Worm (Caenorhabditis elegans) whole organism, L2 larva: ENCODE results near the gene D1014.13.

Experiments
- C34F6.9 ChIP-seq: fragments of 150-350 bp; optimal IDR thresholded peaks from 2 replicates; lab custom pipeline; 2014; ENCODE audit warnings: missing biosample characterization, missing genetic modification characterization
- F13H6.1 ChIP-seq: sonication (generic microtip); optimal IDR thresholded peaks from 2 replicates; lab custom pipeline; 2016; ENCODE audit warnings: missing genetic modification characterization, missing compliant biosample characterization
- R02D3.7 ChIP-seq: fragments of 150-350 bp; optimal IDR thresholded peaks from 2 replicates; lab custom pipeline; 2014; ENCODE audit warnings: missing biosample characterization, missing genetic modification characterization
- Y55F3AM.14 ChIP-seq: fragments of 200-800 bp; sonication (Bioruptor generic); optimal IDR thresholded peaks from 2 replicates; lab custom pipeline; 2018; ENCODE audit warnings: mild to moderate bottlenecking, missing genetic modification characterization, missing compliant biosample characterization
- ZK546.5 ChIP-seq: sonication (generic microtip); optimal IDR thresholded peaks from 2 replicates; lab custom pipeline; 2017; ENCODE audit warnings: missing biosample characterization, missing genetic modification characterization
- alr-1 ChIP-seq: fragments of 150-350 bp; optimal IDR thresholded peaks from 2 replicates; lab custom pipeline; 2014; ENCODE audit warnings: missing biosample characterization, missing genetic modification characterization
- aly-2 ChIP-seq: fragments of 150-350 bp; optimal IDR thresholded peaks from 2 replicates; lab custom pipeline; 2014; ENCODE audit warnings: missing biosample characterization, missing genetic modification characterization
- ama-1 ChIP-seq: fragments of 150-350 bp; optimal IDR thresholded peaks from 2 replicates; lab custom pipeline; 2018; ENCODE audit warnings: inconsistent platforms
- blmp-1 ChIP-seq: sonication (generic microtip); optimal IDR thresholded peaks from 2 replicates; lab custom pipeline; 2017; ENCODE audit warnings: missing genetic modification characterization, mild to moderate bottlenecking, missing compliant biosample characterization, antibody characterized with exemption, moderate library complexity; ENCODE audit not compliant: insufficient read depth
- ceh-16 ChIP-seq: fragments of 150-350 bp; optimal IDR thresholded peaks from 2 replicates; lab custom pipeline; 2014; ENCODE audit warnings: missing biosample characterization, missing genetic modification characterization
- crh-2 ChIP-seq: sonication (generic microtip); optimal IDR thresholded peaks from 2 replicates; lab custom pipeline; 2017; ENCODE audit warnings: missing biosample characterization, missing genetic modification characterization
- egl-27 ChIP-seq: sonication (generic microtip); optimal IDR thresholded peaks from 3 replicates; lab custom pipeline; 2017; ENCODE audit warnings: missing biosample characterization, missing genetic modification reagents, missing genetic modification characterization
- elt-3 ChIP-seq: sonication (generic microtip); optimal IDR thresholded peaks from 2 replicates; lab custom pipeline; 2017; ENCODE audit warnings: missing biosample characterization, missing genetic modification characterization
- fos-1 ChIP-seq: fragments of 150-350 bp; optimal IDR thresholded peaks from 2 replicates; lab custom pipeline; 2014; ENCODE audit warnings: missing biosample characterization, missing genetic modification characterization
- gmeb-1 ChIP-seq: fragments of 150-350 bp; optimal IDR thresholded peaks from 2 replicates; lab custom pipeline; 2014; ENCODE audit warnings: missing biosample characterization, missing genetic modification characterization
- lin-11 ChIP-seq: fragments of 150-350 bp; sonication (generic microtip); optimal IDR thresholded peaks from 2 replicates; lab custom pipeline; 2014; ENCODE audit warnings: missing biosample characterization, missing genetic modification characterization, inconsistent platforms, mixed read lengths
- lin-13 ChIP-seq: fragments of 150-350 bp; optimal IDR thresholded peaks from 2 replicates; lab custom pipeline; 2014; ENCODE audit warnings: missing biosample characterization, missing genetic modification reagents, missing genetic modification characterization
- lin-39 ChIP-seq: fragments of 150-350 bp; optimal IDR thresholded peaks from 2 replicates; lab custom pipeline; 2014; ENCODE audit warnings: missing biosample characterization, missing genetic modification reagents, missing genetic modification characterization
- lsy-2 ChIP-seq, 2 experiments: fragments of 150-350 bp in 1 of 2; sonication (generic microtip) in 1 of 2; optimal IDR thresholded peaks; 2 replicates each; lab custom pipeline; 2014 to 2017; ENCODE audit warnings: missing biosample characterization in 2 of 2, missing genetic modification characterization in 2 of 2
- mab-5 ChIP-seq: fragments of 150-350 bp; optimal IDR thresholded peaks from 2 replicates; lab custom pipeline; 2014; ENCODE audit warnings: missing biosample characterization, missing genetic modification characterization
- mbf-1 ChIP-seq: sonication (generic microtip); optimal IDR thresholded peaks from 2 replicates; lab custom pipeline; 2017; ENCODE audit warnings: missing biosample characterization, missing genetic modification characterization
- mdl-1 ChIP-seq, 2 experiments: fragments of 150-350 bp in 1 of 2; sonication (generic microtip) in 1 of 2; optimal IDR thresholded peaks; 2 replicates each; lab custom pipeline; 2017; ENCODE audit warnings: missing biosample characterization in 2 of 2, missing genetic modification characterization in 2 of 2
- nhr-129 ChIP-seq: fragments of 150-350 bp; optimal IDR thresholded peaks from 2 replicates; lab custom pipeline; 2014; ENCODE audit warnings: missing biosample characterization, missing genetic modification characterization
- nhr-21 ChIP-seq: fragments of 150-350 bp; optimal IDR thresholded peaks from 2 replicates; lab custom pipeline; 2014; ENCODE audit warnings: missing biosample characterization, missing genetic modification characterization
- nhr-23 ChIP-seq: fragments of 150-350 bp; optimal IDR thresholded peaks from 2 replicates; lab custom pipeline; 2014; ENCODE audit warnings: missing biosample characterization, missing genetic modification reagents, missing genetic modification characterization
- nhr-237 ChIP-seq: fragments of 150-350 bp; optimal IDR thresholded peaks from 2 replicates; lab custom pipeline; 2014; ENCODE audit warnings: missing biosample characterization, missing genetic modification characterization
- nhr-25 ChIP-seq: fragments of 150-350 bp; sonication (generic microtip); optimal IDR thresholded peaks from 3 replicates; lab custom pipeline; 2014; ENCODE audit warnings: missing biosample characterization, missing genetic modification characterization
- nhr-77 ChIP-seq: fragments of 150-350 bp; optimal IDR thresholded peaks from 2 replicates; lab custom pipeline; 2014; ENCODE audit warnings: missing biosample characterization, missing genetic modification characterization
- peb-1 ChIP-seq: fragments of 150-350 bp; optimal IDR thresholded peaks from 2 replicates; lab custom pipeline; 2014; ENCODE audit warnings: missing biosample characterization, missing genetic modification characterization
- sma-3 ChIP-seq: sonication (generic microtip); optimal IDR thresholded peaks from 2 replicates; lab custom pipeline; 2016; ENCODE audit warnings: missing genetic modification reagents, missing genetic modification characterization, missing compliant biosample characterization
- sma-9 ChIP-seq, 2 experiments: fragments of 150-350 bp in 1 of 2; sonication (generic microtip) in 1 of 2; optimal IDR thresholded peaks; 2 replicates each; lab custom pipeline; 2014 to 2016; ENCODE audit warnings: missing genetic modification characterization in 2 of 2, mild to moderate bottlenecking in 1 of 2, missing biosample characterization in 1 of 2, missing compliant biosample characterization in 1 of 2, missing genetic modification reagents in 1 of 2, moderate library complexity in 1 of 2
- snpc-4 ChIP-seq: fragments of 150-350 bp; optimal IDR thresholded peaks from 2 replicates; lab custom pipeline; 2014; ENCODE audit warnings: missing biosample characterization, missing genetic modification characterization
- unc-39 ChIP-seq: fragments of 150-350 bp; optimal IDR thresholded peaks from 2 replicates; lab custom pipeline; 2014; ENCODE audit warnings: missing biosample characterization, missing genetic modification characterization
- unc-55 ChIP-seq: fragments of 150-350 bp; sonication (generic microtip); optimal IDR thresholded peaks from 3 replicates; lab custom pipeline; 2014; ENCODE audit warnings: missing biosample characterization, missing genetic modification reagents, missing genetic modification characterization
- unc-62 ChIP-seq: fragments of 150-350 bp; optimal IDR thresholded peaks from 2 replicates; lab custom pipeline; 2014; ENCODE audit warnings: missing biosample characterization, missing genetic modification reagents, missing genetic modification characterization
- zag-1 ChIP-seq: fragments of 150-350 bp; optimal IDR thresholded peaks from 2 replicates; lab custom pipeline; 2014; ENCODE audit warnings: missing biosample characterization, missing genetic modification characterization
- ztf-11 ChIP-seq: sonication (generic microtip); optimal IDR thresholded peaks from 2 replicates; lab custom pipeline; 2017; ENCODE audit warnings: missing biosample characterization, missing genetic modification characterization
- ztf-4 ChIP-seq: fragments of 150-350 bp; optimal IDR thresholded peaks from 2 replicates; lab custom pipeline; 2014; ENCODE audit warnings: missing biosample characterization, missing genetic modification characterization

D1014.13 gene

ce11 chrV:8117964-8118363 lies 27.5 kb upstream of the D1014.13 start, which contains the start of gene D1014.7:
D1014.7 (plus strand) TSS chrV:8118264.
- TF ChIP-seq nhr-23 (tag; lab: Kevin White, UChicago) (no peak), lin-11 (tag; lab: Kevin White, UChicago) (no peak), ZK546.5 (tag; lab: Kevin White, UChicago) (no peak), alr-1 (no peak), ztf-11 (no peak), lin-13 (GFP tag; lab: Kevin White, UChicago) (no peak), gmeb-1 (tag; lab: Kevin White, UChicago) (no peak), snpc-4 (tag; lab: Kevin White, UChicago) (no peak), R02D3.7 (tag; lab: Kevin White, UChicago) (no peak), nhr-21 (tag; lab: Kevin White, UChicago) (no peak), sma-9 (GFP tag; optimal IDR thresholded peaks at IDR 0.05; lab: Kevin White, UChicago) (no peak), sma-9 (tag; optimal IDR thresholded peaks at IDR 0.05; lab: Kevin White, UChicago) (no peak), nhr-237 (tag; lab: Kevin White, UChicago) (no peak), lin-39 (tag; lab: Kevin White, UChicago) (no peak), Y55F3AM.14 (GFP tag; lab: Kevin White, UChicago) (no peak), sma-3 (GFP tag; lab: Kevin White, UChicago) (no peak), unc-39 (tag; lab: Kevin White, UChicago) (no peak), unc-55 (GFP tag; lab: Kevin White, UChicago) (no peak), fos-1 (tag; lab: Kevin White, UChicago) (no peak)

DNA sequence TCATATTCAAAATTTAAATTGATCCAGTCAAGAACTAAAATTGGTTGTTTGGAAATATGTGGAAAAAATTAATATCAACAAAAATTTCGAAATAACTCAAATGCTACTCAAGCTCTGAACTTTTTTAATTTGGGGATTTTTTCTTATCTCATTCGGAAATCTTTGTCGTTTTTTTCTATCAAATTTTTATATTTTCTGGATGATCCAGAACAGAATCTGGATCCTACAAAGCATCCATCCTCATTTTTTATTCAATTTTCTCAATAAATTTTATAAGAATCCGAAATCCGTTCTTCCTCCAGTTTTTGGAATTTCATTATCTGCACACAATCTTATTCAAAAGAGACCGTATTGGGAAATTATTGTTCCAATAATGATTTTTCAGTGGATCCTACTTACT lies 24.6 kb upstream of the D1014.13 start, which contains the start of gene D1014.6:
D1014.6 (plus strand) TSS at position 301 of the 400 bp plus-strand sequence.
- no peak for TF ChIP-seq unc-39 (tag; lab: Kevin White, UChicago)
- no peak for TF ChIP-seq blmp-1
- no peak for TF ChIP-seq nhr-129 (tag; lab: Kevin White, UChicago)
- no peak for TF ChIP-seq elt-3 (tag; lab: Kevin White, UChicago)
- TF ChIP-seq mbf-1: no peak
- TF ChIP-seq nhr-77 (tag; lab: Kevin White, UChicago): no peak

- TF ChIP-seq sma-3 (GFP tag; lab: Kevin White, UChicago): no peak
- no peak for TF ChIP-seq peb-1 (tag; lab: Kevin White, UChicago)
- no peak for TF ChIP-seq unc-62 (GFP tag; lab: Kevin White, UChicago)
- TF ChIP-seq nhr-25 (tag; lab: Kevin White, UChicago): no peak
- TF ChIP-seq ceh-16 (tag; lab: Kevin White, UChicago): no peak
Observed at ce11 chrV:8123384-8123783, 22.0 kb upstream of the D1014.13 start, which contains the start of gene D1014.5. D1014.5 (plus strand) TSS chrV:8123684.

- TF ChIP-seq mab-5 (tag; lab: Kevin White, UChicago) (no peak), lin-11 (tag; lab: Kevin White, UChicago) (no peak)
Observed at ce11 chrV:8129252-8129651, 16.2 kb upstream of the D1014.13 start, which contains the start of gene spr-1. spr-1 (minus strand) TSS chrV:8129352.

ce11 chrV:8129719-8130118 lies 15.7 kb upstream of the D1014.13 start:
- TF ChIP-seq nhr-129 (tag; lab: Kevin White, UChicago): no peak
- no peak for TF ChIP-seq ceh-16 (tag; lab: Kevin White, UChicago)
- TF ChIP-seq sma-3 (GFP tag; lab: Kevin White, UChicago): no peak
- TF ChIP-seq mab-5 (tag; lab: Kevin White, UChicago): no peak
- no peak for TF ChIP-seq sma-9 (GFP tag; optimal IDR thresholded peaks at IDR 0.05; lab: Kevin White, UChicago)
- no peak for TF ChIP-seq sma-9 (tag; optimal IDR thresholded peaks at IDR 0.05; lab: Kevin White, UChicago)
- TF ChIP-seq lin-13 (GFP tag; lab: Kevin White, UChicago): no peak
- TF ChIP-seq unc-39 (tag; lab: Kevin White, UChicago): no peak
- no peak for TF ChIP-seq Y55F3AM.14 (GFP tag; lab: Kevin White, UChicago)
- TF ChIP-seq C34F6.9: no peak
- TF ChIP-seq fos-1 (tag; lab: Kevin White, UChicago): no peak
- TF ChIP-seq alr-1: no peak
- TF ChIP-seq elt-3 (tag; lab: Kevin White, UChicago): no peak
- TF ChIP-seq, all 48 proteins: peak for 0

DNA sequence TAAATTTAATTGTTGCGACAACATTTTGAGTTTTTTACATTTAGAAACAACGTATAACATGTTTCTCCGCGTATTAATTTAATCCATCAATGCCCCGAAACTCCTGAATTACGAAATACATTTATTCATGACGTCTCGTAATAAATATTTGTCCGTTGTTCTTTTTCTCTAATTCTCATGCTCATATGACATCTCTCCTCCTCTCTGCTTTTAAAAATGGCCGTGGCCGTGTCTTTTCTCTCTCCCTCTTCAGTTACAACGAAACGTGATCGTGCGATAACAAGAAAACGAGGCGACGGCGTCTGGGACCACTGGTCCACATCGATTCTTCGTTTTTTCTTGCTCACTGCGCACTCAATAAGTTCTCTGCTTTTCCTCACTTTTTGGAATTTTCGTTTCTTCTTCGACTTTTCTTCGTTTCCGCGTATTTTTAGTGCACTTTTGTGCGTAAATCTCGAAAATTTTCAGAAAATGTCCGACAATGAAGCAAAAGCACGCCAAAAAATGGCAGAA lies 15.2 kb upstream of the D1014.13 start, which contains the start of gene snap-1:
snap-1 (plus strand) TSS at position 463 of the 513 bp plus-strand sequence.
- TF ChIP-seq zag-1 (tag; lab: Kevin White, UChicago): peak; percentile 76
- TF ChIP-seq fos-1 (tag; lab: Kevin White, UChicago): peak; percentile 48
- TF ChIP-seq aly-2: peak; percentile 35
- peak; percentile 70 for TF ChIP-seq nhr-129 (tag; lab: Kevin White, UChicago)
- TF ChIP-seq nhr-23 (tag; lab: Kevin White, UChicago): no peak
- TF ChIP-seq nhr-25 (tag; lab: Kevin White, UChicago): peak; percentile 2
- peak; percentile 14 for TF ChIP-seq egl-27 (tag; lab: Kevin White, UChicago)
- TF ChIP-seq C34F6.9: peak; percentile 92
- TF ChIP-seq mdl-1 (tag; optimal IDR thresholded peaks at IDR 0.05; lab: Kevin White, UChicago): peak in 1 of 2 experiments; percentile 61
- TF ChIP-seq mab-5 (tag; lab: Kevin White, UChicago): peak; percentile 55
- peak; percentile 49 for TF ChIP-seq F13H6.1 (tag; lab: Kevin White, UChicago)
- peak; percentile 26 for TF ChIP-seq ama-1
- peak; percentile 70 for TF ChIP-seq sma-9 (GFP tag; optimal IDR thresholded peaks at IDR 0.05; lab: Kevin White, UChicago)
- TF ChIP-seq sma-9 (tag; optimal IDR thresholded peaks at IDR 0.05; lab: Kevin White, UChicago): no peak
- peak in 1 of 2 experiments; percentile 64 for TF ChIP-seq lsy-2 (tag; optimal IDR thresholded peaks at IDR 0.05; lab: Kevin White, UChicago)
- peak; percentile 62 for TF ChIP-seq unc-55 (GFP tag; lab: Kevin White, UChicago)
- TF ChIP-seq crh-2: peak; percentile 45
- TF ChIP-seq ztf-11: no peak
- peak; percentile 26 for TF ChIP-seq ztf-4
- TF ChIP-seq snpc-4 (tag; lab: Kevin White, UChicago): peak; percentile 47
- no peak for TF ChIP-seq ZK546.5 (tag; lab: Kevin White, UChicago)
